Worm (Caenorhabditis elegans): ENCODE data around the gene kcc-1.

- TF ChIP-seq nhr-237 (tag; optimal IDR thresholded peaks at IDR 0.05) = no peak
- TF ChIP-seq aly-2 (tag; optimal IDR thresholded peaks at IDR 0.05) = no peak
- TF ChIP-seq unc-62 (GFP tag; optimal IDR thresholded peaks at IDR 0.05) = no peak
- no peak for TF ChIP-seq lin-39 (tag; optimal IDR thresholded peaks at IDR 0.05)
- TF ChIP-seq gmeb-1 (tag; optimal IDR thresholded peaks at IDR 0.05) = peak; percentile 75
- no peak for TF ChIP-seq lsy-2 (tag; optimal IDR thresholded peaks at IDR 0.05)
- TF ChIP-seq nhr-6 (tag; optimal IDR thresholded peaks at IDR 0.05) = no peak
- TF ChIP-seq R02D3.7 (tag; optimal IDR thresholded peaks at IDR 0.05) = no peak
- no peak for TF ChIP-seq alr-1 (tag; optimal IDR thresholded peaks at IDR 0.05)
- no peak for TF ChIP-seq nhr-11 (tag; optimal IDR thresholded peaks at IDR 0.05)
- TF ChIP-seq snpc-4 (tag; optimal IDR thresholded peaks at IDR 0.05) = no peak
- no peak for TF ChIP-seq zag-1 (tag; optimal IDR thresholded peaks at IDR 0.05)
- TF ChIP-seq fos-1 (tag; optimal IDR thresholded peaks at IDR 0.05) = peak; percentile 98
These were observed 17.3 kb upstream of the kcc-1 start, which contains the start of gene srlf-7 for ce11 chrIV:7188528-7189422.
